Worm (Caenorhabditis elegans): ENCODE measurements around the gene mam-3.

The mam-3 gene

ce11 chrIV:13393246-13393716 is 51.9 kb downstream of the mam-3 start (continued):
- no peak for TF ChIP-seq duxl-1 (tag; optimal IDR thresholded peaks at IDR 0.05; ENCODE audit: poor library complexity)
- peak; percentile 22; the same call in 1 of the 2 replicates for TF ChIP-seq Y48G9A.11 (GFP tag; IDR thresholded peaks at IDR 0.05)
- TF ChIP-seq unc-39 (tag; optimal IDR thresholded peaks at IDR 0.05) = no peak
- peak in 1 of 2 experiments; percentile 55 for TF ChIP-seq daf-16 (GFP tag; optimal IDR thresholded peaks at IDR 0.05)
- peak; percentile 70 for TF ChIP-seq daf-16 (tag; optimal IDR thresholded peaks at IDR 0.05)
- peak; percentile 7 for TF ChIP-seq mes-2 (tag; optimal IDR thresholded peaks at IDR 0.05; ENCODE audit: poor library complexity, severe bottlenecking)
- TF ChIP-seq ces-1 (GFP tag; optimal IDR thresholded peaks at IDR 0.05) = no peak
- peak in 1 of 2 experiments; percentile 62 for TF ChIP-seq hif-1 (tag; optimal IDR thresholded peaks at IDR 0.05)

ce11 chrIV:13392230-13392629 is 52.9 kb downstream of the mam-3 start:
- TF ChIP-seq ceh-44 (GFP tag; IDR thresholded peaks at IDR 0.05) (no peak), daf-12 (tag; optimal IDR thresholded peaks at IDR 0.05) (no peak), ama-1 (optimal IDR thresholded peaks at IDR 0.05) (no peak), T26A8.4 (GFP tag; IDR thresholded peaks at IDR 0.05) (peak; percentile 46), madf-9 (GFP tag; conservative IDR thresholded peaks at IDR 0.05) (no peak), egl-43 (GFP tag; IDR thresholded peaks at IDR 0.05) (0 out of 2 replicates have a peak, but pooled peaks have one; percentile 44), spr-3 (GFP tag; optimal IDR thresholded peaks at IDR 0.05) (no peak), aly-2 (tag; optimal IDR thresholded peaks at IDR 0.05) (no peak), nhr-6 (tag; optimal IDR thresholded peaks at IDR 0.05) (no peak), F37D6.2 (tag; optimal IDR thresholded peaks at IDR 0.05) (no peak), gei-8 (GFP tag; optimal IDR thresholded peaks at IDR 0.05) (no peak), set-16 (GFP tag; IDR thresholded peaks at IDR 0.05) (peak; percentile 26; the same call in 1 of the 2 replicates), nhr-111 (GFP tag; optimal IDR thresholded peaks at IDR 0.05) (peak; percentile 13), Y105C5A.15 (GFP tag; IDR thresholded peaks at IDR 0.05) (no peak), zfp-2 (tag; optimal IDR thresholded peaks at IDR 0.05) (no peak), lim-7 (GFP tag; IDR thresholded peaks at IDR 0.05) (0 out of 2 replicates have a peak, but pooled peaks have one; percentile 35), sdz-12 (GFP tag; optimal IDR thresholded peaks at IDR 0.05) (peak; percentile 68), duxl-1 (tag; optimal IDR thresholded peaks at IDR 0.05; ENCODE audit: poor library complexity) (no peak), nhr-42 (GFP tag; IDR thresholded peaks at IDR 0.05) (0 out of 2 replicates have a peak, but pooled peaks have one; percentile 33), nhr-10 (tag; optimal IDR thresholded peaks at IDR 0.05) (no peak), attf-4 (tag; optimal IDR thresholded peaks at IDR 0.05) (no peak), snpc-1.2 (GFP tag; IDR thresholded peaks at IDR 0.05) (no peak), Y48G9A.11 (GFP tag; IDR thresholded peaks at IDR 0.05) (no peak), daf-8 (GFP tag; IDR thresholded peaks at IDR 0.05) (no peak), aha-1 (tag) (peak; percentile 25), lin-15B (tag; optimal IDR thresholded peaks at IDR 0.05) (no peak), dmd-9 (GFP tag; IDR thresholded peaks at IDR 0.05) (no peak), spr-1 (tag; optimal IDR thresholded peaks at IDR 0.05) (no peak), tag-97 (GFP tag; IDR thresholded peaks at IDR 0.05) (no peak), unc-130 (GFP tag; optimal IDR thresholded peaks at IDR 0.05) (no peak)

- TF ChIP-seq gei-8 (GFP tag; optimal IDR thresholded peaks at IDR 0.05) (peak; percentile 35), Y75B8A.6 (GFP tag; IDR thresholded peaks at IDR 0.05) (no peak), aha-1 (tag) (peak; percentile 84), ctbp-1 (GFP tag; IDR thresholded peaks at IDR 0.05) (0 out of 2 replicates have a peak, but pooled peaks have one; percentile 12), unc-62 (GFP tag; optimal IDR thresholded peaks at IDR 0.05 in 1 of 2) (peak in 1 of 2 experiments; percentile 91), unc-62 (tag; optimal IDR thresholded peaks at IDR 0.05) (no peak), mxl-3 (GFP tag; optimal IDR thresholded peaks at IDR 0.05) (no peak), nhr-42 (GFP tag; IDR thresholded peaks at IDR 0.05) (no peak)
Observed at ce11 chrIV:13390770-13391169, 54.4 kb downstream of the mam-3 start.
